Worm (Caenorhabditis elegans): ENCODE results near the gene Y75B8A.19.
"Not testable (repeated sequence)": the region's sequence is repeated elsewhere in the genome, so short reads cannot be mapped to it uniquely, and the experiment has no call there.

Gene Y75B8A.19

DNA sequence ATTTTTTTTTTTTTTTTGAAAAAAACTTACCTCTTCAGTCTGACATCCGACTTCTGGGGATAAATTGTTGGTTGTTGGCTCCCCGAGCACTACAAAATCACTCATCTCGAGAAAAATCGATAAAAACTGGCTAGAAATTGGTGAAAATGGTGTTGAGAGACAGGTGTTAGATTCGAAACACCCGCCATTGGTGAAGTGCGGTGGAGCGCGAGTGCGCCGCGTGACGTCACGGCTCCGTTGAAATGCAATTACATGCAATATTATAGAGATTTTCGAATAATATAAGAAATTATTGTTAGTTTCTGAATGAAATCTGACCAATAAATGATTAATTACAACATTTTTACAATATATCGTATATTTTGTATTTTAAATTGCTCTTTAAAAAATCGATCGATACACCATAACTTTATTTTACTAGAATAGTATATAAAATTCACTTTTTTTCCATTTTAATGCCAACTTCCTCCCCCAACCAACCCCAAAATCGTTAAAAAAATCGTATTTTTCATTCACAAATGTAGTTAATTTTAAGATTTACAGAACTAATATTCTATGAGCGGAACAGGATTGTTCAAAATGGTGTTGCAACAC is at the start of gene Y75B8A.19, which contains the start of gene Y75B8A.18:
Y75B8A.19 (plus strand) TSS at position 544 of the 594 bp plus-strand sequence.
Y75B8A.18 (minus strand) TSS at position 142 of the 594 bp plus-strand sequence.
- TF ChIP-seq unc-62 (GFP tag; optimal IDR thresholded peaks at IDR 0.05) = no peak

DNA sequence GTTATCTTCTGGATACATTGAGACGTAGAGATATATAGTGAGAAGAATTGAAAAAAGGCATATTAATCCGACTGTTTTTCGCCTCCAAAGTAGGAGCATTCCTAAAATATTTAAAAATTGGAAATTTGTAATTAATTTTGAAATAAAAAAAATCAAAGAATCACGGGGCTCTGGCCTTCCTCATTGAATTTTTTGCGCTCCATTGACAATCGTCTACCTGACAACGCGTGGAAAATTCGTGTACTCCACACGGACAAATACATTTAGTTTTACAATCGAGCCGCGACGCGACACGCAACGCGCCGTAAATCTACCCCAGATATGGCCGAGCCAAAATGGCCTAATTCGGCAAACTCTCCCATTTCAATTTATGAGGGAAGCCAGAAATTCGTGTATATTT is 49.3 kb upstream of the Y75B8A.19 start, which contains the start of gene gly-11:
gly-11 (minus strand) TSS at position 101 of the 400 bp plus-strand sequence.
- TF ChIP-seq unc-62 (GFP tag; optimal IDR thresholded peaks at IDR 0.05) = not testable (repeated sequence)

- no peak for TF ChIP-seq unc-62 (GFP tag; optimal IDR thresholded peaks at IDR 0.05)
Measured at ce11 chrIII:12178121-12178520, 48.3 kb upstream of the Y75B8A.19 start.

ce11 chrIII:12182919-12183318 is 43.5 kb upstream of the Y75B8A.19 start, which contains the start of gene Y75B8A.10:
Gene Y75B8A.10, minus strand, starts transcription at chrIII:12183019.
- no peak for TF ChIP-seq unc-62 (GFP tag; optimal IDR thresholded peaks at IDR 0.05)

DNA sequence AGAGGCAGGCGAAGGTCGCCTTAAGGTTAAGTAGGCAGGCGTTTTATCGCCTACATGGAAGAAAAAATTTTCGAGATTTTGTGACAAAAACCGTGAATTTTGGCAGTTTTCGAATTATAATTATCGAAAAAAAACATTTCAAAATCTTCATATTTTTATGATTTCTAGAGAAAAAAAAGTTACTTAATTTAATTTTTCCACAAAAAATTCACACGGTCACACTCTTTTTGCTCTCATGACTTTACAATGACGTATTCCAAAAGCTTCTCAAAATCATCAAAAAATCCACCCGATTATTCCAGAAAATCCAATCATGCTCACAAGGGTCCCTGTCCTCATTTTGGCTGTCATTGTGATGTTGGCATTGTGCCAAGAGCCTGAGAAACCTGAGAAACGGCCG is 40.3 kb upstream of the Y75B8A.19 start, which contains the start of gene lury-1:
lury-1 (plus strand) TSS at position 301 of the 400 bp plus-strand sequence.
- no peak for TF ChIP-seq unc-62 (GFP tag; optimal IDR thresholded peaks at IDR 0.05)

DNA sequence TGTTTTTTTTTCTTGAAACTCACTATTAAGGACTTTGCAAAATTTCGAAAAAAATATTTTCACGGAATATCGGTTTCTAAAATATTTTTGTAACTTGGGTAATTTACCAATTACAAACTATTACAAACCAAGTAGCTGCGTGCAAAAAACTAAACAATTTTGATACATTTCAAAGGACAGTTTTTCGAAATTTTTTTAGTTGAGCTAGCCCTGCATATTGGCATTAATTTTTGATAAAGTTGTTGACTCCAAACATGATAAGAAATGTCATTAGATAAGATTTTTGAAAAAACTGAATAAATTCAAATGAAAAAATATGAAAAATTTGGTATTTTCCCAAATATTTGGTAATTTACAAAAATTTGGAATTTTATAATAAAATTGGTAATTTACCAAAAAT is 38.2 kb upstream of the Y75B8A.19 start:
- no peak for TF ChIP-seq unc-62 (GFP tag; optimal IDR thresholded peaks at IDR 0.05)

DNA sequence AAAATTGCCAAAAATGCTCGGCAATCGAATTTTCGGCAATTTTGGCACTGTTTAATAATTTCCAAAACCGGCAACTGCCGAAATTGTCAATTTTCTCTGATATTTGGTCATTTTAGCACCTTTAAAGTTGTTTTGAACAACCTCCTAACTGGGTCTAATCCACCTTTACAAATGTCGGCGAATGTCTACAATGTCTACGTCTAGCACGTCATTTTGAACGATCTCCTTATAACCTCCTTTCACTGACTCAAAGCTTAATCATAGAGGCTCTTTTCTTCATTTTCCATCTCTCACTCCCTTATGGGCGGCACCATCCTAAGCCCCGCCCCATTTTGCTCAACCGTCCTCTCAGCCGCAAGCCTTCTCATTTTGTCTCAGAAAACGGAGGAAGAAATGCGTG is 32.2 kb upstream of the Y75B8A.19 start, which contains the start of gene Y75B8A.44:
Y75B8A.44 (plus strand) TSS at position 301 of the 400 bp plus-strand sequence.
- TF ChIP-seq unc-62 (GFP tag; optimal IDR thresholded peaks at IDR 0.05) = no peak

- no peak for TF ChIP-seq unc-62 (GFP tag; optimal IDR thresholded peaks at IDR 0.05)
Measured at ce11 chrIII:12195991-12196390, 30.4 kb upstream of the Y75B8A.19 start.

DNA sequence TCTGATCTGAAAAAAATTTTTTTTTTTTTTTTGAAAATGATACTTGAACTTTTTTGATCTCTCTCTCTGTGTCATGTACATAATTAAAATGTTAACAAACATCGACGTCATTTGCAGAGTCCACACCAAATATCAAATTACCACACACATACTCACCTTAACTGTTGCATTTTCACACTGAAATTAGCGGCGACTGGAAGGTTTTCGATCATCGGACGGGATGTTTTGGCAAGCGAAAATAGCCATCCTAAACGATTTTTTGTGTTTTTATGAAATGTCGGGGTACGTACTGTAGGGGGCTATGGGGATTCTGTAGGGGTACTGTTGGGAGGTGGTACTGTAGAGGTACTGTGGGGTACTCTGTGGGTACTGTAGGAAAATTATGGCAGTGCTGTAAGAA is 28.3 kb upstream of the Y75B8A.19 start:
- TF ChIP-seq unc-62 (GFP tag; optimal IDR thresholded peaks at IDR 0.05) = no peak

- no peak for TF ChIP-seq unc-62 (GFP tag; optimal IDR thresholded peaks at IDR 0.05)
Measured at ce11 chrIII:12202437-12202836, 24.0 kb upstream of the Y75B8A.19 start, which contains the start of gene osm-12. Gene osm-12, minus strand, starts transcription at chrIII:12202537.

ce11 chrIII:12205271-12205670 is 21.2 kb upstream of the Y75B8A.19 start:
- no peak for TF ChIP-seq unc-62 (GFP tag; optimal IDR thresholded peaks at IDR 0.05)

- TF ChIP-seq unc-62 (GFP tag; optimal IDR thresholded peaks at IDR 0.05) = no peak
Measured at ce11 chrIII:12207574-12207973, 18.9 kb upstream of the Y75B8A.19 start.

DNA sequence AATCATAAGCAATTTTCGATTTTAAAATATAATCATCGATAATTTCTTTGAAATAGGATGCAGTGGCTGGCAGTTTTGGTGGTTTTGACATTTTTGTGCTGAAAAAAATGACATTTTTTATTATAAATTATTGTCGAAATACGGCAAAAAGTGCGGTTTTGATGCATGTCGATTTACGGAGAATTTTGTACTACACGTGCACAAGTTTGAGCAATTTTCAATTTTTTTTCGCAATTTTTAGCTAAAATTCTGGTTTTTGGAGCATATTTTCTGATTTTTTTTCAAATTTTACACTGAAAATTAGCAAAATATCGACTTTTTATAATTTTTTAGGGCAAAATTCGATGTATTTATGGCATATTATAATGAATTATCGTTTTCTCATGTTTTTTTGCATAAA is 10.8 kb upstream of the Y75B8A.19 start, which contains the start of gene Y75B8A.13:
Y75B8A.13 (minus strand) TSS at position 101 of the 400 bp plus-strand sequence.
- TF ChIP-seq unc-62 (GFP tag; optimal IDR thresholded peaks at IDR 0.05) = no peak

DNA sequence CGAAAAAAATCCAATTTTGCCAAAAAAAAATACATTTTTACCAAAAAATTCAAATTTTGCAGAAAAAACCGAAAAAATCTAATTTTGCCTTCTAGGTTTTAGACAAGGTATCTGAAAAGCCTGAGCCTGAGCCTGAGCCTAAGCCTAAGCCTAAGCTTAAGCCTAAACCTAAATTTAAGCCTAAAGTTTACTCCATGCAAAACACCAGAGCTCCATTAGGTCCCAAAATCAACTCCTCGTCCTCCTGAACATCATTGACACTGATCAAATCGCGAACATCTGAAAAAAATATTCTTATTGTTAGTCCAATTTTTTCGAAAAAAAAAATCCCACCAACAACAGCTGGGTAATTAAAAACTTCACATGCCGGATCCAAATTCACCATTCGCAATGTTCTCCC is 8.4 kb upstream of the Y75B8A.19 start:
- no peak for TF ChIP-seq unc-62 (GFP tag; optimal IDR thresholded peaks at IDR 0.05)

DNA sequence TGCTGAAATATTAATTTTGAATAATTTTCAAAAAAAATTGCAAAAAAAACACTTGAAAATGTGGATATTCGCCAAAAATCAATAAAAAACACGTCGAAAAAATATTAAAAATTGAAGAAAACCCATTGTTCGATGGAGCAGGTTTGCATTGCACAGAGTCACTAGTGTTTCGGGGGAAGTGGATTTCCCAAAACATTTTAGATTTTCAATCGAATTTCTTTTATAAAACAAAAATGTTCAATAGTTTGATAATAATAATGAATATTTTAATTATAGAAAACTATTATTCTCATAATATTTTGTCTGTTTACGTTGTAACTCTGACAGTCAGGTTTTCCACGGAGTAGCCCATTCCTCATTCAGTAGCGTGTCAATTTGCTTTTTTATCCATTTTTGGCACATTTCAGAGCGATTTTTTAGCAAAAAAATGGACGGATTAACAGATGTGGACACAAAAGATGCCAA is 7.8 kb upstream of the Y75B8A.19 start, which contains the start of the genes gex-4 and gphr-1:
gex-4 (minus strand) TSS at position 2 of the 465 bp plus-strand sequence.
gphr-1 (plus strand) TSS at position 415 of the 465 bp plus-strand sequence.
- TF ChIP-seq unc-62 (GFP tag; optimal IDR thresholded peaks at IDR 0.05) = no peak

DNA sequence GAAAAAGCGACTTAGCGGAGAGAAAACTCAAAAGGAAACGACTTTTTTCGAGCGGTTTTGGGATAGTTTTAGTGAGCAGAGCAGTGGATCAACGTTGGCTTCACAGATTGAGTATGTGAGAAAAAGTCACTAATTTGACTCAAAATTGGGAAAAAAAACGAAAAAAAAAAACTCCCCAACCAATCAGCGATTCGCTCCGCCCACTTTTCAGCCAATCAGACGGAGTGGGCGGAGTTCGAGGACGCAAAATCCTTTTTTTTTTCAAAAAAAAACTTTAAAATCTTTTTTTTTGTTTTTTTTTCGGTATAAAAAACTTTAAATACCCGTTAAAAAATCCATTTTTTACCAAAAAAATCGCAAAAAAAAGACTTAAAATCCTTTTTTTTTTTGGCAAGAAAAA is 5.6 kb upstream of the Y75B8A.19 start:
- no peak for TF ChIP-seq unc-62 (GFP tag; optimal IDR thresholded peaks at IDR 0.05)

ce11 chrIII:12221452-12221851 is 5.0 kb upstream of the Y75B8A.19 start:
- TF ChIP-seq unc-62 (GFP tag; optimal IDR thresholded peaks at IDR 0.05) = no peak
